Comparison of ENCODE assay signal across 4 fruit fly cellular contexts in genomic region chr3L:11631092-11631491, dm6.
TF ChIP-seq lines count a peak whose summit lies in the region.

TSS of gene CG32091 (plus strand) at chr3L:11631392.

- TF ChIP-seq CTCF in whole organism, embryonic (GFP tag; optimal IDR thresholded peaks at IDR 0.05; lab: Kevin White, UChicago): no peak

TF ChIP-seq in whole organism, adult, 20 proteins besides CTCF, POLR2A, EP300 and RAD21:
- TF ChIP-seq CG12768 (GFP tag; optimal IDR thresholded peaks at IDR 0.05; lab: Kevin White, UChicago): peak; percentile 1
- no peak for TF ChIP-seq Mnt (GFP tag; optimal IDR thresholded peaks at IDR 0.05; lab: Kevin White, UChicago)
- no peak for TF ChIP-seq CG5204 (GFP tag; optimal IDR thresholded peaks at IDR 0.05; lab: Kevin White, UChicago)
- no peak for TF ChIP-seq cnc (optimal IDR thresholded peaks at IDR 0.05; lab: Kevin White, UChicago)
- TF ChIP-seq CG33017 (tag; optimal IDR thresholded peaks at IDR 0.05; lab: Kevin White, UChicago): no peak
- TF ChIP-seq CG11617 (GFP tag; optimal IDR thresholded peaks at IDR 0.05; lab: Kevin White, UChicago): no peak
- TF ChIP-seq CG14711 (tag; optimal IDR thresholded peaks at IDR 0.05; lab: Kevin White, UChicago): no peak
- TF ChIP-seq CG1620 (GFP tag; optimal IDR thresholded peaks at IDR 0.05; lab: Kevin White, UChicago): no peak
- no peak for TF ChIP-seq Clk (GFP tag; optimal IDR thresholded peaks at IDR 0.05; lab: Kevin White, UChicago)
- TF ChIP-seq toe (GFP tag; optimal IDR thresholded peaks at IDR 0.05; lab: Kevin White, UChicago): no peak
- no peak for TF ChIP-seq Hr96 (GFP tag; optimal IDR thresholded peaks at IDR 0.05; lab: Kevin White, UChicago)
- no peak for TF ChIP-seq cic (GFP tag; optimal IDR thresholded peaks at IDR 0.05; lab: Kevin White, UChicago)
- no peak for TF ChIP-seq Crg-1 (GFP tag; optimal IDR thresholded peaks at IDR 0.05; lab: Kevin White, UChicago)
- no peak for TF ChIP-seq CG7045 (GFP tag; optimal IDR thresholded peaks at IDR 0.05; lab: Kevin White, UChicago)
- TF ChIP-seq tj (GFP tag; optimal IDR thresholded peaks at IDR 0.05; lab: Kevin White, UChicago): peak; percentile 40
- no peak for TF ChIP-seq ovo (GFP tag; optimal IDR thresholded peaks at IDR 0.05; lab: Kevin White, UChicago)
- TF ChIP-seq pad (GFP tag; optimal IDR thresholded peaks at IDR 0.05; lab: Kevin White, UChicago): no peak
- TF ChIP-seq bab1 (GFP tag; optimal IDR thresholded peaks at IDR 0.05; lab: Kevin White, UChicago): no peak
- no peak for TF ChIP-seq CG7101 (tag; optimal IDR thresholded peaks at IDR 0.05; lab: Kevin White, UChicago)
- TF ChIP-seq kay (GFP tag; lab: Kevin White, UChicago; ENCODE audit: borderline replicate concordance): peak; percentile 18
TF ChIP-seq in whole organism, adult: peak in this region for 3.

TF ChIP-seq in whole organism, embryonic, 481 proteins besides CTCF, POLR2A, EP300 and RAD21:
- TF ChIP-seq CG16779 (GFP tag; IDR thresholded peaks at IDR 0.05; lab: Robert Waterston, UW): 0 out of 2 replicates have a peak, but pooled peaks have one; percentile 11
- TF ChIP-seq CG11723 (GFP tag; optimal IDR thresholded peaks at IDR 0.05; lab: Kevin White, UChicago): no peak
- TF ChIP-seq rib (GFP tag; IDR thresholded peaks at IDR 0.05; lab: Robert Waterston, UW): 0 out of 2 replicates have a peak, but pooled peaks have one; percentile 20
- no peak for TF ChIP-seq Hand (GFP tag; optimal IDR thresholded peaks at IDR 0.05; lab: Kevin White, UChicago)

TF ChIP-seq in whole organism, prepupa, 60 proteins besides CTCF, POLR2A, EP300 and RAD21:
- TF ChIP-seq fd85E (GFP tag; optimal IDR thresholded peaks at IDR 0.05; lab: Kevin White, UChicago): no peak
- no peak for TF ChIP-seq Lpt (GFP tag; optimal IDR thresholded peaks at IDR 0.05; lab: Kevin White, UChicago)
- TF ChIP-seq CG16779 (tag; optimal IDR thresholded peaks at IDR 0.05; lab: Kevin White, UChicago): no peak
- no peak for TF ChIP-seq Eip93F (GFP tag; optimal IDR thresholded peaks at IDR 0.05; lab: Kevin White, UChicago)
- TF ChIP-seq Ets21C (GFP tag; optimal IDR thresholded peaks at IDR 0.05; lab: Kevin White, UChicago): no peak
- TF ChIP-seq dsx (GFP tag; optimal IDR thresholded peaks at IDR 0.05; lab: Kevin White, UChicago; ENCODE audit: poor library complexity, severe bottlenecking): peak; percentile 23
- peak; percentile 8 for TF ChIP-seq svp (GFP tag; lab: Kevin White, UChicago)
- TF ChIP-seq CG11762 (GFP tag; optimal IDR thresholded peaks at IDR 0.05; lab: Kevin White, UChicago; ENCODE audit: insufficient read depth): no peak
- TF ChIP-seq CG6276 (GFP tag; optimal IDR thresholded peaks at IDR 0.05; lab: Kevin White, UChicago): no peak
- TF ChIP-seq CG6808 (GFP tag; optimal IDR thresholded peaks at IDR 0.05; lab: Kevin White, UChicago): no peak
- no peak for TF ChIP-seq CG7368 (GFP tag; optimal IDR thresholded peaks at IDR 0.05; lab: Kevin White, UChicago)
- TF ChIP-seq fkh (GFP tag; optimal IDR thresholded peaks at IDR 0.05; lab: Kevin White, UChicago): no peak
- TF ChIP-seq Smox (GFP tag; optimal IDR thresholded peaks at IDR 0.05; lab: Kevin White, UChicago): no peak
- no peak for TF ChIP-seq Ets96B (tag; optimal IDR thresholded peaks at IDR 0.05; lab: Kevin White, UChicago)
- TF ChIP-seq lz (GFP tag; optimal IDR thresholded peaks at IDR 0.05; lab: Kevin White, UChicago): no peak
- TF ChIP-seq Sox102F (GFP tag; optimal IDR thresholded peaks at IDR 0.05; lab: Kevin White, UChicago): no peak
- peak in 1 of 2 experiments; percentile 17 for TF ChIP-seq ss (GFP tag; optimal IDR thresholded peaks at IDR 0.05; lab: Kevin White, UChicago)
- no peak for TF ChIP-seq CG8119 (GFP tag; IDR thresholded peaks at IDR 0.05; lab: Robert Waterston, UW)
- TF ChIP-seq Blimp-1 (GFP tag; optimal IDR thresholded peaks at IDR 0.05; lab: Kevin White, UChicago): no peak
- no peak for TF ChIP-seq CG31627 (GFP tag; optimal IDR thresholded peaks at IDR 0.05; lab: Kevin White, UChicago)
- TF ChIP-seq CG34406 (GFP tag; optimal IDR thresholded peaks at IDR 0.05; lab: Kevin White, UChicago): no peak
- TF ChIP-seq Sox14 (GFP tag; optimal IDR thresholded peaks at IDR 0.05; lab: Kevin White, UChicago): peak; percentile 4
- TF ChIP-seq CG9139 (GFP tag; optimal IDR thresholded peaks at IDR 0.05; lab: Kevin White, UChicago): peak; percentile 10
- peak; percentile 31 for TF ChIP-seq Eip78C (GFP tag; lab: Kevin White, UChicago)
- TF ChIP-seq OdsH (GFP tag; optimal IDR thresholded peaks at IDR 0.05; lab: Kevin White, UChicago): no peak
- no peak for TF ChIP-seq fd59A (GFP tag; optimal IDR thresholded peaks at IDR 0.05; lab: Kevin White, UChicago)

TF ChIP-seq in whole organism, wandering third instar larva, 38 proteins besides CTCF, POLR2A, EP300 and RAD21:
- TF ChIP-seq Rel (GFP tag; optimal IDR thresholded peaks at IDR 0.05; lab: Kevin White, UChicago) (no peak), Rel (tag; optimal IDR thresholded peaks at IDR 0.05; lab: Kevin White, UChicago) (peak; percentile 41), Dfd (GFP tag; optimal IDR thresholded peaks at IDR 0.05; lab: Kevin White, UChicago) (no peak)
